Worm (Caenorhabditis elegans) whole organism, L1 larva: ENCODE measurements around the gene R03G8.3.

ENCODE experiments used
- C04F5.9 ChIP-seq: sonication (generic microtip); optimal IDR thresholded peaks from 2 replicates; lab custom pipeline; 2016; ENCODE audit warnings: missing genetic modification characterization, missing compliant biosample characterization
- alr-1 ChIP-seq: fragments of 200-800 bp; sonication (Bioruptor generic); optimal IDR thresholded peaks from 2 replicates; lab custom pipeline; 2018; ENCODE audit warnings: borderline replicate concordance, mild to moderate bottlenecking, missing genetic modification characterization, missing compliant biosample characterization
- aly-2 ChIP-seq: fragments of 150-350 bp; optimal IDR thresholded peaks from 2 replicates; lab custom pipeline; 2014; ENCODE audit warnings: missing biosample characterization, missing genetic modification characterization
- ama-1 ChIP-seq: fragments of 150-350 bp; optimal IDR thresholded peaks from 2 replicates; lab custom pipeline; 2014
- blmp-1 ChIP-seq: fragments of 150-350 bp; optimal IDR thresholded peaks from 2 replicates; lab custom pipeline; 2014; ENCODE audit warnings: missing biosample characterization, missing genetic modification characterization
- ceh-90 ChIP-seq: sonication (generic microtip); optimal IDR thresholded peaks from 2 replicates; lab custom pipeline; 2016; ENCODE audit warnings: missing genetic modification characterization, missing compliant biosample characterization
- dpl-1 ChIP-seq, 3 experiments: fragments of 150-350 bp in 2 of 3; sonication (generic microtip) in 1 of 3; optimal IDR thresholded peaks; 2 replicates each; lab custom pipeline; 2014 to 2017; ENCODE audit warnings: missing biosample characterization in 3 of 3, missing genetic modification characterization in 3 of 3, missing genetic modification reagents in 3 of 3
- dsc-1 ChIP-seq: sonication (generic microtip); optimal IDR thresholded peaks from 2 replicates; lab custom pipeline; 2016; ENCODE audit warnings: mild to moderate bottlenecking, missing genetic modification characterization, missing compliant biosample characterization
- efl-1 ChIP-seq, 4 experiments: fragments of 150-350 bp; optimal IDR thresholded peaks in 3 of 4; peaks in 1 of 4; 1 replicate in 1 of 4; 2 replicates in 3 of 4; lab custom pipeline; 2014; ENCODE audit warnings: missing biosample characterization in 2 of 4, missing genetic modification characterization in 2 of 4, missing genetic modification reagents in 2 of 4
- efl-3 ChIP-seq: fragments of 200-800 bp; sonication (Bioruptor generic); optimal IDR thresholded peaks from 2 replicates; lab custom pipeline; 2018; ENCODE audit warnings: mild to moderate bottlenecking, missing genetic modification characterization, missing compliant biosample characterization
- egl-13 ChIP-seq: sonication (generic microtip); optimal IDR thresholded peaks from 2 replicates; lab custom pipeline; 2016; ENCODE audit warnings: missing genotype, missing genetic modification reagents, missing genetic modification characterization, missing compliant biosample characterization
- egl-27 ChIP-seq, 2 experiments: fragments of 150-350 bp in 1 of 2; sonication (generic microtip); optimal IDR thresholded peaks; 3 replicates each; lab custom pipeline; 2017 to 2018; ENCODE audit warnings: missing biosample characterization in 2 of 2, missing genetic modification characterization in 2 of 2, missing genetic modification reagents in 2 of 2
- elt-3 ChIP-seq, 6 experiments: fragments of 150-350 bp in 1 of 6; sonication (generic microtip); optimal IDR thresholded peaks; 2 replicates each; lab custom pipeline; 2017 to 2018; ENCODE audit warnings: missing biosample characterization in 6 of 6, missing genetic modification characterization in 6 of 6, inconsistent platforms in 1 of 6
- fkh-10 ChIP-seq: sonication (generic microtip); optimal IDR thresholded peaks from 2 replicates; lab custom pipeline; 2017; ENCODE audit warnings: missing biosample characterization, missing genetic modification reagents, missing genetic modification characterization
- fkh-8 ChIP-seq: sonication (generic microtip); optimal IDR thresholded peaks from 2 replicates; lab custom pipeline; 2016; ENCODE audit warnings: mild to moderate bottlenecking, missing genetic modification characterization, missing compliant biosample characterization
- grh-1 ChIP-seq: fragments of 200-800 bp; sonication (Bioruptor generic); IDR thresholded peaks from 2 replicates; pipeline ENCODE4 v1.3.6; 2022; ENCODE audit warnings: missing genetic modification reagents, missing genetic modification characterization, missing compliant biosample characterization
- hlh-17 ChIP-seq: fragments of 200-800 bp; sonication (Bioruptor generic); optimal IDR thresholded peaks from 2 replicates; lab custom pipeline; 2018; ENCODE audit warnings: missing genetic modification characterization, mild to moderate bottlenecking, missing compliant biosample characterization, moderate library complexity, borderline replicate concordance
- hlh-4 ChIP-seq: sonication (generic microtip); optimal IDR thresholded peaks from 2 replicates; lab custom pipeline; 2016; ENCODE audit warnings: mild to moderate bottlenecking, missing genetic modification characterization, missing compliant biosample characterization
- isw-1 ChIP-seq: fragments of 200-800 bp; sonication (Bioruptor generic); IDR thresholded peaks from 2 replicates; pipeline ENCODE4 v1.3.6; 2022; ENCODE audit warnings: missing genetic modification characterization, missing compliant biosample characterization
- jun-1 ChIP-seq: fragments of 150-350 bp; optimal IDR thresholded peaks from 2 replicates; lab custom pipeline; 2014; ENCODE audit warnings: missing biosample characterization, missing genetic modification reagents, missing genetic modification characterization
- lin-14 ChIP-seq: fragments of 200-800 bp; sonication (Bioruptor generic); optimal IDR thresholded peaks from 2 replicates; lab custom pipeline; 2018; ENCODE audit warnings: mild to moderate bottlenecking, missing genetic modification characterization, moderate library complexity, missing compliant biosample characterization
- lin-39 ChIP-seq: fragments of 150-350 bp; optimal IDR thresholded peaks from 2 replicates; lab custom pipeline; 2014; ENCODE audit warnings: missing biosample characterization, missing genetic modification reagents, missing genetic modification characterization
- mab-9 ChIP-seq: fragments of 200-800 bp; sonication (Bioruptor generic); IDR thresholded peaks from 2 replicates; pipeline ENCODE4 v1.3.6; 2022; ENCODE audit warnings: missing genetic modification reagents, missing genetic modification characterization, missing compliant biosample characterization
- mdl-1 ChIP-seq, 2 experiments: fragments of 150-350 bp; optimal IDR thresholded peaks; 2 replicates each; lab custom pipeline; 2014 to 2017; ENCODE audit warnings: missing biosample characterization in 2 of 2, missing genetic modification characterization in 2 of 2, inconsistent platforms in 1 of 2
- mep-1 ChIP-seq: fragments of 150-350 bp; optimal IDR thresholded peaks from 2 replicates; lab custom pipeline; 2014; ENCODE audit warnings: missing biosample characterization, missing genetic modification characterization
- nhr-11 ChIP-seq: fragments of 150-350 bp; optimal IDR thresholded peaks from 2 replicates; lab custom pipeline; 2014; ENCODE audit warnings: missing biosample characterization, missing genetic modification characterization
- nhr-237 ChIP-seq: fragments of 150-350 bp; optimal IDR thresholded peaks from 2 replicates; lab custom pipeline; 2014; ENCODE audit warnings: missing biosample characterization, missing genetic modification characterization
- nhr-28 ChIP-seq: fragments of 150-350 bp; optimal IDR thresholded peaks from 2 replicates; lab custom pipeline; 2014; ENCODE audit warnings: missing biosample characterization, missing genetic modification characterization
- nhr-47 ChIP-seq: sonication (generic microtip); optimal IDR thresholded peaks from 2 replicates; lab custom pipeline; 2016; ENCODE audit warnings: mild to moderate bottlenecking, missing genetic modification characterization, moderate library complexity, missing compliant biosample characterization
- nhr-71 ChIP-seq: sonication (generic microtip); optimal IDR thresholded peaks from 2 replicates; lab custom pipeline; 2016; ENCODE audit warnings: mild to moderate bottlenecking, missing genetic modification characterization, moderate library complexity, missing compliant biosample characterization
- nhr-76 ChIP-seq: sonication (generic microtip); optimal IDR thresholded peaks from 2 replicates; lab custom pipeline; 2017; ENCODE audit warnings: missing biosample characterization, missing genetic modification characterization
- nhr-85 ChIP-seq: sonication (generic microtip); peaks from one replicate; lab custom pipeline; 2016; ENCODE audit warnings: missing genetic modification characterization, inconsistent platforms, missing compliant biosample characterization
- nhr-90 ChIP-seq: sonication (generic microtip); optimal IDR thresholded peaks from 2 replicates; lab custom pipeline; 2016; ENCODE audit warnings: mild to moderate bottlenecking, missing genetic modification characterization, missing compliant biosample characterization; ENCODE audit not compliant: poor library complexity
- pax-3 ChIP-seq: fragments of 200-800 bp; sonication (Bioruptor generic); optimal IDR thresholded peaks from 2 replicates; lab custom pipeline; 2018; ENCODE audit warnings: mild to moderate bottlenecking, missing genetic modification characterization, moderate library complexity, missing compliant biosample characterization
- pqm-1 ChIP-seq: sonication (generic microtip); optimal IDR thresholded peaks from 3 replicates; lab custom pipeline; 2017; ENCODE audit warnings: missing biosample characterization, missing genetic modification characterization
- rnt-1 ChIP-seq: sonication (generic microtip); optimal IDR thresholded peaks from 2 replicates; lab custom pipeline; 2016; ENCODE audit warnings: mild to moderate bottlenecking, missing genetic modification characterization, moderate library complexity, missing compliant biosample characterization
- skn-1 ChIP-seq: fragments of 150-350 bp; optimal IDR thresholded peaks from 2 replicates; lab custom pipeline; 2014; ENCODE audit warnings: missing biosample characterization, missing genetic modification characterization
- snu-23 ChIP-seq: sonication (generic microtip); optimal IDR thresholded peaks from 2 replicates; lab custom pipeline; 2016; ENCODE audit warnings: missing genetic modification characterization, missing compliant biosample characterization
- sox-4 ChIP-seq: sonication (generic microtip); optimal IDR thresholded peaks from 2 replicates; lab custom pipeline; 2016; ENCODE audit warnings: missing genetic modification characterization, missing compliant biosample characterization
- unc-86 ChIP-seq: sonication (generic microtip); optimal IDR thresholded peaks from 2 replicates; lab custom pipeline; 2016; ENCODE audit warnings: missing genetic modification characterization, missing compliant biosample characterization
- unc-98 ChIP-seq: fragments of 200-800 bp; sonication (Bioruptor generic); IDR thresholded peaks from 2 replicates; pipeline ENCODE4 v1.3.6; 2022; ENCODE audit warnings: missing genetic modification characterization, missing compliant biosample characterization
- vab-15 ChIP-seq: sonication (generic microtip); optimal IDR thresholded peaks from 2 replicates; lab custom pipeline; 2017; ENCODE audit warnings: missing genotype, mild to moderate bottlenecking, missing genetic modification characterization, missing compliant biosample characterization
- xbp-1 ChIP-seq: sonication (generic microtip); optimal IDR thresholded peaks from 2 replicates; lab custom pipeline; 2016; ENCODE audit warnings: missing genetic modification characterization, missing compliant biosample characterization
- zag-1 ChIP-seq: fragments of 150-350 bp; optimal IDR thresholded peaks from 2 replicates; lab custom pipeline; 2014; ENCODE audit warnings: missing biosample characterization, missing genetic modification characterization
- ztf-11 ChIP-seq, 2 experiments: sonication (generic microtip); optimal IDR thresholded peaks; 2 replicates each; lab custom pipeline; 2016 to 2017; ENCODE audit warnings: missing genetic modification characterization in 2 of 2, missing biosample characterization in 1 of 2, missing compliant biosample characterization in 1 of 2
- ztf-4 ChIP-seq: fragments of 150-350 bp; optimal IDR thresholded peaks from 2 replicates; lab custom pipeline; 2014; ENCODE audit warnings: missing biosample characterization, missing genetic modification characterization

R03G8.3 gene

DNA sequence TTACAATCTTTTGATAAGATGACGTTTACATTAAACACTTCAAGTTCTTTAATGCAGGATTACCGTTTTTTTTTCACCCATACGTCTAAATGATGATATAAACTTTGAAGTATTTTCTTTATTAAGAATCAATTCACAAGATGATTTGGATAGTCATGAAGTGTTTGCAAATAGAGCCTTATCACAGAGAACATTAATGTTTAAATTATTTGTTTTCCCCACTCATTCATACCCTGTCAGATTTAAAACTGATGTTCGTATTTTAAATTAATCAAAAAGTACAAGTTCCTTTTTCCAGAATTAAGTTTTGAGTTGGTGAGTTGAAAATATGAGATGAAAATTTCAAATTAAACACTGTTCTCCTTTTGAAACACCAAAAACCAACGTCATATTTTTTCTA, at the start of gene R03G8.3:
R03G8.3 (plus strand) TSS at position 301 of the 400 bp plus-strand sequence.
- TF ChIP-seq egl-27 (tag; optimal IDR thresholded peaks at IDR 0.05; lab: Kevin White, UChicago) = no peak
- TF ChIP-seq mep-1 (tag; lab: Kevin White, UChicago) = no peak
- TF ChIP-seq nhr-85 (tag; lab: Kevin White, UChicago) = no peak
- TF ChIP-seq ztf-4 (tag; lab: Kevin White, UChicago) = no peak
- no peak for TF ChIP-seq C04F5.9
- no peak for TF ChIP-seq aly-2 (tag; lab: Kevin White, UChicago)
- TF ChIP-seq lin-14 = no peak
- no peak for TF ChIP-seq zag-1 (tag; lab: Kevin White, UChicago)
- TF ChIP-seq rnt-1 (tag; lab: Kevin White, UChicago) = no peak
- no peak for TF ChIP-seq ama-1 (lab: Kevin White, UChicago)
- TF ChIP-seq elt-3 (tag; optimal IDR thresholded peaks at IDR 0.05; lab: Kevin White, UChicago) = no peak
- no peak for TF ChIP-seq hlh-4 (tag; lab: Kevin White, UChicago)
- TF ChIP-seq xbp-1 (tag; lab: Kevin White, UChicago) = no peak
- TF ChIP-seq pqm-1 (tag; lab: Kevin White, UChicago) = no peak
- no peak for TF ChIP-seq nhr-28 (tag; lab: Kevin White, UChicago)

DNA sequence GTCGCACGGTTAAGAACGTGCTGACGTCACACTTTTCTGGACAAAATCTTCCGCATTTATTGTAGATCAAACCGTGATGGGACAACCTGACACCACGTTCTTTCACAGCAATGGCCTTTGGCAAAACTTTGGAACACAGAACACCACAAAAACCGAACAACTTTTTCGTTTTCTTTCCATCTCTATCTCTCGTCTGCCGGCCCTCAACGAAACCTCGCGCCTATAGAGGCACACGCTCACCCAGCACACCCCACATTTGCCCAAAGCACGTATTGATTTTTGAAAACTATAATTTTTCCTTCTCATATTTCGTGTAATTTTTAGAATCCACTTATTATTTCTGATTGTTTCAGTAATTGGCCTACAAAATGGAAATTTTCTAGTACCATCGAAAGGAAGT, 48.9 kb upstream of the R03G8.3 start:
- TF ChIP-seq pax-3 (tag; lab: Kevin White, UChicago) (no peak), efl-1 (optimal IDR thresholded peaks at IDR 0.05; lab: Kevin White, UChicago) (no peak), efl-1 (GFP tag; optimal IDR thresholded peaks at IDR 0.05 in 1 of 2; lab: Kevin White, UChicago) (no peak), mep-1 (tag; lab: Kevin White, UChicago) (no peak), hlh-17 (GFP tag; lab: Kevin White, UChicago) (no peak), unc-86 (no peak), snu-23 (GFP tag; lab: Kevin White, UChicago) (no peak), zag-1 (tag; lab: Kevin White, UChicago) (no peak), fkh-10 (GFP tag; lab: Kevin White, UChicago) (no peak), rnt-1 (tag; lab: Kevin White, UChicago) (no peak), isw-1 (no peak), ceh-90 (tag; lab: Kevin White, UChicago) (no peak), alr-1 (no peak)

DNA sequence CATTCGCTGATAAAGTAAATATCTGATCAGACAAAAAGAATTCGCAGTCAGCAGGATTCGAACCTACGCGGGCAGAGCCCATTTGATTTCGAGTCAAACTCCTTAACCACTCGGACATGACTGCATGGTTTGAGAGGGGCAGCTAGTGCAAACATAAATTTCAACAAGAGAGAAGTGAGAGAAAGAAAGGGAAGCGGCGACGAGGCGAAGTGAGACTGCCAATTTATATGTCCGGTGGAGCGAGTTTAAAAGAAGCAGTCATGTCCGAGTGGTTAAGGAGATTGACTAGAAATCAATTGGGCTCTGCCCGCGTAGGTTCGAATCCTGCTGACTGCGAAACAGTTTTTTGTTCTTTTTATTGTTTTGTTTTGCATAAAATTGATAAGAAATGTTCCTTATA, 44.4 kb upstream of the R03G8.3 start:
- TF ChIP-seq lin-14 (peak; percentile 88), sox-4 (tag; lab: Kevin White, UChicago) (peak; percentile 77), efl-1 (optimal IDR thresholded peaks at IDR 0.05; lab: Kevin White, UChicago) (peak; percentile 49 to 55), efl-1 (GFP tag; optimal IDR thresholded peaks at IDR 0.05 in 1 of 2; lab: Kevin White, UChicago) (peak; percentile 18 to 95), unc-98 (peak; percentile 46), skn-1 (tag; lab: Kevin White, UChicago) (peak; percentile 56), hlh-4 (tag; lab: Kevin White, UChicago) (peak; percentile 3), mab-9 (GFP tag; lab: Robert Waterston, UW) (peak; percentile 87), unc-86 (peak; percentile 86), nhr-11 (tag; lab: Kevin White, UChicago) (peak; percentile 62), jun-1 (tag; lab: Kevin White, UChicago) (peak; percentile 87), ztf-11 (tag; optimal IDR thresholded peaks at IDR 0.05; lab: Kevin White, UChicago) (peak in 1 of 2 experiments; percentile 81), efl-3 (GFP tag; lab: Kevin White, UChicago) (peak; percentile 58), nhr-237 (tag; lab: Kevin White, UChicago) (peak; percentile 12), lin-39 (tag; lab: Kevin White, UChicago) (peak; percentile 49), zag-1 (tag; lab: Kevin White, UChicago) (peak; percentile 13), xbp-1 (tag; lab: Kevin White, UChicago) (peak; percentile 84), dpl-1 (GFP tag; optimal IDR thresholded peaks at IDR 0.05; lab: Kevin White, UChicago) (peak in 2 of 3 experiments; percentile 29 to 34), nhr-71 (tag; lab: Kevin White, UChicago) (peak; percentile 94), rnt-1 (tag; lab: Kevin White, UChicago) (peak; percentile 82), mep-1 (tag; lab: Kevin White, UChicago) (peak; percentile 70), aly-2 (tag; lab: Kevin White, UChicago) (peak; percentile 90), blmp-1 (peak; percentile 42), fkh-8 (tag; lab: Kevin White, UChicago) (peak; percentile 86), vab-15 (tag; lab: Kevin White, UChicago) (peak; percentile 35), egl-13 (tag; lab: Kevin White, UChicago) (peak; percentile 86), mdl-1 (tag; optimal IDR thresholded peaks at IDR 0.05; lab: Kevin White, UChicago) (peak in 1 of 2 experiments; percentile 81), grh-1 (GFP tag; lab: Robert Waterston, UW) (peak; percentile 84), dsc-1 (tag; lab: Kevin White, UChicago) (peak; percentile 97), nhr-47 (tag; lab: Kevin White, UChicago) (peak; percentile 95), nhr-90 (tag; lab: Kevin White, UChicago) (peak; percentile 92), nhr-76 (peak; percentile 52), pax-3 (tag; lab: Kevin White, UChicago) (peak; percentile 70), nhr-85 (tag; lab: Kevin White, UChicago) (peak; percentile 83)
